Fruit fly (Drosophila melanogaster) whole organism, embryonic: Measurements from ENCODE around the gene aop.
A peak's percentile ranks its signal among the peaks of the same experiment; 100 is the strongest.

Source experiments
- ATbp ChIP-seq: fragments of 200-800 bp; sonication (Bioruptor generic); optimal IDR thresholded peaks from 2 replicates; lab custom pipeline; 2017; ENCODE audit warnings: missing biosample characterization, mild to moderate bottlenecking, missing genetic modification characterization, missing genetic modification reagents
- Asciz ChIP-seq: fragments of 200-800 bp; sonication (Bioruptor generic); optimal IDR thresholded peaks from 2 replicates; lab custom pipeline; 2017; ENCODE audit warnings: missing biosample characterization, mild to moderate bottlenecking, missing genetic modification characterization, missing genetic modification reagents
- CG10431 ChIP-seq: fragments of 200-800 bp; sonication (Bioruptor generic); optimal IDR thresholded peaks from 3 replicates; lab custom pipeline; 2018; ENCODE audit warnings: missing biosample characterization, mild to moderate bottlenecking, missing genetic modification characterization
- CG12744 ChIP-seq: fragments of 200-800 bp; sonication (Bioruptor generic); optimal IDR thresholded peaks from 2 replicates; lab custom pipeline; 2016; ENCODE audit warnings: missing biosample characterization, missing genetic modification characterization
- CG15011 ChIP-seq: fragments of 200-800 bp; sonication (Bioruptor generic); optimal IDR thresholded peaks from 3 replicates; lab custom pipeline; 2018; ENCODE audit warnings: missing biosample characterization, mild to moderate bottlenecking, missing genetic modification characterization
- CG16779 ChIP-seq: fragments of 200-800 bp; sonication (Bioruptor generic); IDR thresholded peaks from 2 replicates; pipeline ENCODE4 v1.3.6; 2022; ENCODE audit warnings: missing biosample characterization, missing genetic modification characterization
- CG17361 ChIP-seq: fragments of 200-800 bp; sonication (Bioruptor generic); IDR thresholded peaks from 3 replicates; pipeline ENCODE4 v1.3.6; 2022; ENCODE audit warnings: missing biosample characterization, missing genetic modification characterization
- CG18262 ChIP-seq: fragments of 200-800 bp; optimal IDR thresholded peaks from 3 replicates; lab custom pipeline; 2019; ENCODE audit warnings: missing biosample characterization, mild to moderate bottlenecking, missing genetic modification characterization, moderate library complexity
- CG18619 ChIP-seq: fragments of 200-800 bp; sonication (Bioruptor generic); optimal IDR thresholded peaks from 3 replicates; lab custom pipeline; 2017; ENCODE audit warnings: missing biosample characterization, mild to moderate bottlenecking, missing genetic modification characterization
- CG2116 ChIP-seq: fragments of 200-800 bp; sonication (Bioruptor generic); optimal IDR thresholded peaks from 3 replicates; lab custom pipeline; 2018; ENCODE audit warnings: missing biosample characterization, mild to moderate bottlenecking, missing genetic modification characterization
- CG3726 ChIP-seq: fragments of 200-800 bp; sonication (Bioruptor generic); IDR thresholded peaks from 3 replicates; pipeline ENCODE4, ENCODE4 v1.3.6; 2022; ENCODE audit warnings: missing biosample characterization, missing genetic modification characterization
- CG4328 ChIP-seq: fragments of 200-800 bp; sonication (Bioruptor generic); optimal IDR thresholded peaks from 3 replicates; lab custom pipeline; 2017; ENCODE audit warnings: missing biosample characterization, missing genetic modification reagents, missing genetic modification characterization
- CG8290 ChIP-seq, 3 experiments: fragments of 200-800 bp; sonication (Bioruptor generic); optimal IDR thresholded peaks; 2 replicates each; lab custom pipeline; 2016 to 2019; ENCODE audit warnings: missing biosample characterization in 3 of 3, missing genetic modification characterization in 3 of 3, mild to moderate bottlenecking in 2 of 3, moderate library complexity in 1 of 3
- Deaf1 ChIP-seq: fragments of 200-800 bp; optimal IDR thresholded peaks from 3 replicates; lab custom pipeline; 2019; ENCODE audit warnings: missing biosample characterization, mild to moderate bottlenecking, missing genetic modification characterization, moderate library complexity
- Dll ChIP-seq: fragments of 200-800 bp; sonication (Bioruptor generic); IDR thresholded peaks from 4 replicates; pipeline ENCODE4 v1.3.6; 2022; ENCODE audit warnings: missing biosample characterization, missing genetic modification characterization; ENCODE audit not compliant: partially characterized antibody
- Doc2 ChIP-seq: fragments of 200-800 bp; sonication (Bioruptor generic); IDR thresholded peaks from 2 replicates; pipeline ENCODE4 v1.3.6; 2022; ENCODE audit warnings: missing biosample characterization, missing genetic modification characterization
- HLH4C ChIP-seq: fragments of 200-800 bp; sonication (Bioruptor generic); IDR thresholded peaks from 3 replicates; pipeline ENCODE4 v1.3.6; 2022; ENCODE audit warnings: missing biosample characterization, missing genetic modification characterization; ENCODE audit not compliant: partially characterized antibody
- Hey ChIP-seq: fragments of 200-800 bp; sonication (Bioruptor generic); optimal IDR thresholded peaks from 3 replicates; lab custom pipeline; 2018; ENCODE audit warnings: missing biosample characterization, mild to moderate bottlenecking, missing genetic modification characterization
- Hmr ChIP-seq: fragments of 200-800 bp; sonication (Bioruptor generic); optimal IDR thresholded peaks from 3 replicates; lab custom pipeline; 2017; ENCODE audit warnings: mild to moderate bottlenecking, missing biosample characterization, missing genetic modification reagents, missing genetic modification characterization
- MTF-1 ChIP-seq: fragments of 200-800 bp; sonication (Bioruptor generic); optimal IDR thresholded peaks from 2 replicates; lab custom pipeline; 2018; ENCODE audit warnings: missing biosample characterization, mild to moderate bottlenecking, missing genetic modification characterization, borderline replicate concordance
- Mes4 ChIP-seq: fragments of 200-800 bp; sonication (Bioruptor generic); optimal IDR thresholded peaks from 2 replicates; lab custom pipeline; 2016; ENCODE audit warnings: missing biosample characterization, missing genetic modification characterization
- Side ChIP-seq: fragments of 200-800 bp; sonication (Bioruptor generic); optimal IDR thresholded peaks from 2 replicates; lab custom pipeline; 2016; ENCODE audit warnings: missing biosample characterization, missing genetic modification characterization
- Sox102F ChIP-seq: fragments of 200-800 bp; sonication (Bioruptor generic); optimal IDR thresholded peaks from 2 replicates; lab custom pipeline; 2018; ENCODE audit warnings: missing biosample characterization, mild to moderate bottlenecking, missing genetic modification characterization, moderate library complexity
- Taf1 ChIP-seq: fragments of 200-800 bp; sonication (Bioruptor generic); IDR thresholded peaks from 2 replicates; pipeline ENCODE4 v1.3.6; 2022; ENCODE audit warnings: missing biosample characterization, missing genetic modification characterization
- Xbp1 ChIP-seq: fragments of 200-800 bp; sonication (Bioruptor generic); optimal IDR thresholded peaks from 3 replicates; lab custom pipeline; 2016; ENCODE audit warnings: missing biosample characterization, mild to moderate bottlenecking, missing genetic modification characterization
- ab ChIP-seq: fragments of 200-800 bp; sonication (Bioruptor generic); optimal IDR thresholded peaks from 2 replicates; lab custom pipeline; 2016; ENCODE audit warnings: missing biosample characterization, missing genetic modification characterization
- abd-A ChIP-seq: fragments of 200-800 bp; sonication (Bioruptor generic); optimal IDR thresholded peaks from 3 replicates; lab custom pipeline; 2019; ENCODE audit warnings: missing biosample characterization, mild to moderate bottlenecking, missing genetic modification characterization, moderate library complexity
- ase ChIP-seq: fragments of 200-800 bp; sonication (Bioruptor generic); IDR thresholded peaks from 3 replicates; pipeline ENCODE4 v1.3.6; 2022; ENCODE audit warnings: missing biosample characterization, missing genetic modification characterization
- az2 ChIP-seq: fragments of 200-800 bp; sonication (Bioruptor generic); optimal IDR thresholded peaks from 3 replicates; lab custom pipeline; 2016; ENCODE audit warnings: missing biosample characterization, missing genetic modification characterization
- bsh ChIP-seq, 2 experiments: fragments of 200-800 bp; sonication (Bioruptor generic); optimal IDR thresholded peaks; 2 replicates each; lab custom pipeline; 2017 to 2018; ENCODE audit warnings: mild to moderate bottlenecking in 2 of 2, missing biosample characterization in 2 of 2, missing genetic modification characterization in 2 of 2, moderate library complexity in 1 of 2
- cad ChIP-seq: fragments of >200 bp; optimal IDR thresholded peaks from 2 replicates; lab custom pipeline; 2017; ENCODE audit warnings: missing biosample characterization, missing genetic modification characterization
- chinmo ChIP-seq: fragments of 200-800 bp; sonication (Bioruptor generic); IDR thresholded peaks from 4 replicates; pipeline ENCODE4 v1.3.6; 2022; ENCODE audit warnings: missing biosample characterization, missing genetic modification characterization; ENCODE audit not compliant: partially characterized antibody
- fd96Cb ChIP-seq: fragments of 200-800 bp; sonication (Bioruptor generic); optimal IDR thresholded peaks from 2 replicates; lab custom pipeline; 2018; ENCODE audit warnings: missing biosample characterization, mild to moderate bottlenecking, missing genetic modification characterization, moderate library complexity
- gro ChIP-seq: fragments of 200-800 bp; sonication (Bioruptor generic); optimal IDR thresholded peaks from 2 replicates; lab custom pipeline; 2016; ENCODE audit warnings: missing biosample characterization, missing genetic modification characterization
- hth ChIP-seq: fragments of >200 bp; optimal IDR thresholded peaks from 2 replicates; lab custom pipeline; 2017; ENCODE audit warnings: inconsistent platforms
- kay ChIP-seq: fragments of 200-800 bp; sonication (Bioruptor generic); optimal IDR thresholded peaks from 2 replicates; lab custom pipeline; 2016; ENCODE audit warnings: missing biosample characterization, missing genetic modification characterization
- kni ChIP-seq: fragments of 200-800 bp; sonication (Bioruptor generic); optimal IDR thresholded peaks from 3 replicates; lab custom pipeline; 2017; ENCODE audit warnings: mild to moderate bottlenecking, missing biosample characterization, missing genetic modification reagents, missing genetic modification characterization
- lov ChIP-seq, 2 experiments: fragments of 200-800 bp in 1 of 2; fragments of >200 bp in 1 of 2; sonication (Bioruptor generic) in 1 of 2; IDR thresholded peaks in 1 of 2; optimal IDR thresholded peaks in 1 of 2; 2 replicates in 1 of 2; 3 replicates in 1 of 2; pipeline versions ENCODE4 v1.3.6 to Lab custom; 2017 to 2022; ENCODE audit warnings: missing biosample characterization in 1 of 2, missing genetic modification characterization in 1 of 2
- nmo ChIP-seq: fragments of 200-800 bp; sonication (Bioruptor generic); optimal IDR thresholded peaks from 2 replicates; lab custom pipeline; 2018; ENCODE audit warnings: missing biosample characterization, mild to moderate bottlenecking, missing genetic modification characterization, moderate library complexity
- org-1 ChIP-seq: fragments of 200-800 bp; sonication (Bioruptor generic); optimal IDR thresholded peaks from 2 replicates; lab custom pipeline; 2017; ENCODE audit warnings: missing biosample characterization, missing genetic modification characterization
- peb ChIP-seq: fragments of 200-800 bp; sonication (Bioruptor generic); IDR thresholded peaks from 2 replicates; pipeline ENCODE4 v1.3.6; 2022; ENCODE audit warnings: missing biosample characterization, missing genetic modification characterization
- phol ChIP-seq: fragments of 200-800 bp; sonication (Bioruptor generic); optimal IDR thresholded peaks from 3 replicates; lab custom pipeline; 2018; ENCODE audit warnings: missing biosample characterization, mild to moderate bottlenecking, missing genetic modification characterization, moderate library complexity
- schlank ChIP-seq: fragments of 200-800 bp; sonication (Bioruptor generic); optimal IDR thresholded peaks from 2 replicates; lab custom pipeline; 2018; ENCODE audit warnings: missing biosample characterization, mild to moderate bottlenecking, missing genetic modification characterization
- seq ChIP-seq: fragments of 200-800 bp; sonication (Bioruptor generic); IDR thresholded peaks from 2 replicates; pipeline ENCODE4 v1.3.6; 2022; ENCODE audit warnings: missing biosample characterization, missing genetic modification characterization
- slbo ChIP-seq: fragments of 200-800 bp; sonication (Bioruptor generic); IDR thresholded peaks from 2 replicates; pipeline ENCODE4 v1.3.6; 2022; ENCODE audit warnings: missing biosample characterization, missing genetic modification characterization
- slou ChIP-seq: fragments of 200-800 bp; sonication (Bioruptor generic); optimal IDR thresholded peaks from 3 replicates; lab custom pipeline; 2016; ENCODE audit warnings: missing biosample characterization, missing genetic modification characterization
- twi ChIP-seq: fragments of 200-800 bp; optimal IDR thresholded peaks from 2 replicates; lab custom pipeline; 2019; ENCODE audit warnings: missing biosample characterization, mild to moderate bottlenecking, missing genetic modification characterization, moderate library complexity
- wdn ChIP-seq: fragments of 200-800 bp; sonication (Bioruptor generic); IDR thresholded peaks from 2 replicates; pipeline ENCODE4 v1.3.6; 2022; ENCODE audit warnings: missing biosample characterization, missing genetic modification characterization
- wor ChIP-seq: fragments of 200-800 bp; sonication (Bioruptor generic); IDR thresholded peaks from 2 replicates; pipeline ENCODE4 v1.3.6; 2022; ENCODE audit warnings: missing biosample characterization, missing genetic modification characterization

aop gene

DNA sequence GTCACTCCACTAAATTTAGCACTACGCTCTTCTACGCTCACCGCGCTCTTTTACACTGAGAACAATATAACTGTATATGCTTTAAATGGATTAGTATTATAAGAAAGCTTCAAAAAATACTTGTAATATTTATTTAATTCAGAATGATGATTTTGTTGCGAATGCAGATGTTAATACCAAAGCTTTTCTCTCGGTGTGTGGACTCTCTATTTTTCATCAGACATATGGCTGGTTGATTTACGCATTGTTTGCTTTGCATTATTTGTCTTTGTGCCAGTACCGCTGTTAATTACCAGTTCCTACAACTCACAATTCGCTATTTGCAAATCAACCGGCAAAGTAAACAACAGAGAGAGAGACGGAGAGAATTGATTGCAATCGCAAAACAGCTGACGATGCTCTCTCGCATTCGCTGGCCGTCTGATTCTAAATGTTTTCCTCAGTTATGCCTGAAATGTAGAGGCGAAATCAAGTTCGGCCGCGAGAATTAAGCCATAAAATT is 43.1 kb upstream of the aop start (continued):
- TF ChIP-seq CG3726 = peak; percentile 94
- TF ChIP-seq az2 (GFP tag; lab: Kevin White, UChicago) = peak; percentile 96
- peak; percentile 79 for TF ChIP-seq Deaf1 (tag; lab: Kevin White, UChicago)
- TF ChIP-seq CG4328 = peak; percentile 79
- TF ChIP-seq CG10431 (GFP tag; lab: Kevin White, UChicago) = peak; percentile 72
- TF ChIP-seq CG8290 (GFP tag; optimal IDR thresholded peaks at IDR 0.05; lab: Kevin White, UChicago) = peak; percentile 90
- TF ChIP-seq CG8290 (tag; optimal IDR thresholded peaks at IDR 0.05; lab: Kevin White, UChicago) = peak; percentile 43 to 98
- peak; percentile 99 for TF ChIP-seq Hmr
- peak; percentile 95 for TF ChIP-seq nmo (GFP tag; lab: Kevin White, UChicago)
- peak; percentile 96 for TF ChIP-seq CG16779 (GFP tag; lab: Robert Waterston, UW)
- peak; percentile 88 for TF ChIP-seq Mes4 (GFP tag; lab: Kevin White, UChicago)
- TF ChIP-seq Dll = no peak
- TF ChIP-seq ATbp = peak; percentile 96
- TF ChIP-seq seq (GFP tag; lab: Robert Waterston, UW) = peak; percentile 98
- TF ChIP-seq CG12744 = peak; percentile 93
- peak; percentile 92 for TF ChIP-seq wor
- peak; percentile 99 for TF ChIP-seq slbo (GFP tag; lab: Robert Waterston, UW)
- peak; percentile 94 for TF ChIP-seq Side (GFP tag; lab: Kevin White, UChicago)
- peak; percentile 96 for TF ChIP-seq schlank (tag; lab: Kevin White, UChicago)
- peak; percentile 96 for TF ChIP-seq kay (GFP tag; lab: Kevin White, UChicago)
- TF ChIP-seq Taf1 (GFP tag; lab: Robert Waterston, UW) = peak; percentile 95
- TF ChIP-seq cad = no peak
- TF ChIP-seq fd96Cb = peak; percentile 93
- peak; percentile 94 for TF ChIP-seq Hey (tag; lab: Kevin White, UChicago)
- peak; percentile 91 for TF ChIP-seq CG15011 (GFP tag; lab: Kevin White, UChicago)
- TF ChIP-seq hth = no peak
- peak; percentile 92 for TF ChIP-seq Doc2 (GFP tag; lab: Robert Waterston, UW)
- peak; percentile 92 for TF ChIP-seq phol
- peak; percentile 92 for TF ChIP-seq twi (tag; lab: Kevin White, UChicago)
- TF ChIP-seq CG18619 = peak; percentile 95
- peak; percentile 98 for TF ChIP-seq gro (GFP tag; lab: Kevin White, UChicago)
- TF ChIP-seq peb (GFP tag; lab: Robert Waterston, UW) = peak; percentile 93
- peak; percentile 89 for TF ChIP-seq CG2116 (GFP tag; lab: Kevin White, UChicago)
- TF ChIP-seq slou (GFP tag; lab: Kevin White, UChicago) = peak; percentile 92
- peak; percentile 95 to 96 for TF ChIP-seq bsh (GFP tag; optimal IDR thresholded peaks at IDR 0.05; lab: Kevin White, UChicago)
- TF ChIP-seq Asciz = peak; percentile 89
- TF ChIP-seq lov (optimal IDR thresholded peaks at IDR 0.05; lab: Kevin White, UChicago) = no peak
- TF ChIP-seq lov (GFP tag; IDR thresholded peaks at IDR 0.05; lab: Robert Waterston, UW) = peak; percentile 97
- TF ChIP-seq MTF-1 = peak; percentile 92
- peak; percentile 95 for TF ChIP-seq Xbp1 (GFP tag; lab: Kevin White, UChicago)
- peak; percentile 94 for TF ChIP-seq CG18262 (tag; lab: Kevin White, UChicago)
- peak; percentile 60 for TF ChIP-seq kni (GFP tag; lab: Kevin White, UChicago)
- TF ChIP-seq chinmo (GFP tag; lab: Robert Waterston, UW) = peak; percentile 91; the same call in 3 of the 4 replicates
- TF ChIP-seq abd-A (tag; lab: Kevin White, UChicago) = peak; percentile 48
- TF ChIP-seq HLH4C (GFP tag; lab: Robert Waterston, UW) = no peak
- TF ChIP-seq ase (GFP tag; lab: Robert Waterston, UW) = peak; percentile 96
- peak; percentile 93 for TF ChIP-seq ab (GFP tag; lab: Kevin White, UChicago)
- peak; percentile 96 for TF ChIP-seq wdn (GFP tag; lab: Robert Waterston, UW)
- peak; percentile 96 for TF ChIP-seq org-1
- TF ChIP-seq Sox102F (GFP tag; lab: Kevin White, UChicago) = peak; percentile 97
- peak; percentile 95 for TF ChIP-seq CG17361 (GFP tag; lab: Robert Waterston, UW)
